Worm (Caenorhabditis elegans): Measurements from ENCODE around the gene C06C6.8.

C06C6.8 gene

DNA sequence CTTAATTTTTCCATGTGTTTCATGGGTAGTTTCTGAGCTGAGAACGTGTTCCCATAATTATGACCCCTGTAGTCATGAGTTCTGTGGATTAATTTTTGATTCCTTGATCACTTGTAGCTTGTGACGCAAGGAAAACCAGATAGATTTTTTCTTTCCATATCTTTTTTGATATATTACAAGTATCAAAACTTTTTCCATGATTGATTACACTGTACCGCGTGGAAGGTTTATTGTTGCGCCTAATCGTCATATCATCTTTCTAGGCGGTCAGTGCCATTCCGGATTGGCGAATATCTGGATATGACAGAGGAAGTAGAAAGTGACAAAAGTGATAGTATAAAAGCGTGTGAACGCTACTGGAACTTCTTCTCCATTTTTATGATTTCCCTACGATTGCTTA, 49.6 kb downstream of the C06C6.8 start, which contains the start of gene ZK285.2 (continued):
- TF ChIP-seq sox-2 (GFP tag; IDR thresholded peaks at IDR 0.05) (no peak), ceh-22 (tag; optimal IDR thresholded peaks at IDR 0.05) (no peak), ceh-6 (GFP tag; optimal IDR thresholded peaks at IDR 0.05) (no peak)

DNA sequence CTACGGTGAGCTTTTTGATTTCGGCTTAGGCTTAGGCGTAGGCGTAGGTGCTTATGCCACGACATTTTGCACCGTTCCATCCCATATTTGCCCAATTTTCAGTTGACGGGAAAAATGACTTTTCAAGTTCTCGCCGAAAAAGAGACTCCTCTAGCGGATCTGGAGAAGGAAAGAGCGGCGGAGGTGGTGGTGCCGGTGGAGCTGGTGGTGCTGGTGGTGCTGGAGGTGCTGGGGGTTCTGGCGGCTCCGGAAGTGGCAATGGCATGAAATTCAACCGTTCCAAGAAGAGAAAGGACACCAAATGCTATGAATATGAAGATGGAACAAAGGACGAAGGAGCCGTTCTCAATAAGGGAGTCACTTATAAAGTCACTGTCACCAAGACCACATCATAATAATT, 50.1 kb downstream of the C06C6.8 start:
- no peak for TF ChIP-seq tbx-2 (tag; optimal IDR thresholded peaks at IDR 0.05)
- no peak for TF ChIP-seq ceh-45 (GFP tag; IDR thresholded peaks at IDR 0.05)
- no peak for TF ChIP-seq ets-4 (tag; optimal IDR thresholded peaks at IDR 0.05)
- no peak for TF ChIP-seq ahr-1 (tag; optimal IDR thresholded peaks at IDR 0.05)
- TF ChIP-seq ceh-6 (GFP tag; optimal IDR thresholded peaks at IDR 0.05) = no peak
- TF ChIP-seq syd-9 (tag; optimal IDR thresholded peaks at IDR 0.05) = no peak
- TF ChIP-seq ref-2 (tag; optimal IDR thresholded peaks at IDR 0.05) = no peak
- TF ChIP-seq F13H6.1 (tag; optimal IDR thresholded peaks at IDR 0.05) = no peak
- no peak for TF ChIP-seq pax-1 (tag; optimal IDR thresholded peaks at IDR 0.05)
- no peak for TF ChIP-seq rnt-1 (tag; optimal IDR thresholded peaks at IDR 0.05)
- TF ChIP-seq pag-3 (tag; optimal IDR thresholded peaks at IDR 0.05; ENCODE audit: borderline replicate concordance) = no peak
- no peak for TF ChIP-seq ztf-16 (tag; optimal IDR thresholded peaks at IDR 0.05)
- TF ChIP-seq ceh-48 (tag; optimal IDR thresholded peaks at IDR 0.05) = no peak
- TF ChIP-seq fkh-10 (GFP tag; optimal IDR thresholded peaks at IDR 0.05) = no peak
- no peak for TF ChIP-seq elt-2 (tag; optimal IDR thresholded peaks at IDR 0.05)
- TF ChIP-seq Y22D7AL.16 (tag; optimal IDR thresholded peaks at IDR 0.05) = no peak
- no peak for TF ChIP-seq mec-3 (tag; optimal IDR thresholded peaks at IDR 0.05; ENCODE audit: borderline replicate concordance)

All from whole organism, late embryonic.